Worm (Caenorhabditis elegans) whole organism, young adult: ENCODE results near the gene set-31.

ENCODE experiments used
- B0019.2 ChIP-seq: fragments of 200-800 bp; sonication (Bioruptor generic); conservative IDR thresholded peaks from 2 replicates; pipeline ENCODE4 v1.3.6; 2022; ENCODE audit warnings: missing genetic modification reagents, missing genetic modification characterization, missing compliant biosample characterization
- B0035.1 ChIP-seq: sonication (generic microtip); optimal IDR thresholded peaks from 2 replicates; lab custom pipeline; 2016; ENCODE audit warnings: missing genetic modification characterization, mild to moderate bottlenecking, missing compliant biosample characterization, missing genotype, missing genetic modification reagents
- F33H1.4 ChIP-seq: fragments of 200-800 bp; sonication (Bioruptor generic); IDR thresholded peaks from 2 replicates; pipeline ENCODE4 v1.3.6; 2022; ENCODE audit warnings: missing genetic modification reagents, missing genetic modification characterization, missing compliant biosample characterization
- F37B4.10 ChIP-seq: fragments of 200-800 bp; sonication (Bioruptor generic); IDR thresholded peaks from 2 replicates; pipeline ENCODE4 v1.3.6; 2022; ENCODE audit warnings: missing genetic modification characterization, missing compliant biosample characterization
- F39B2.1 ChIP-seq: fragments of 200-800 bp; sonication (Bioruptor generic); IDR thresholded peaks from 2 replicates; pipeline ENCODE4 v1.3.6; 2022; ENCODE audit warnings: missing genetic modification reagents, missing genetic modification characterization, missing compliant biosample characterization
- F49E8.2 ChIP-seq: sonication (generic microtip); optimal IDR thresholded peaks from 3 replicates; lab custom pipeline; 2017; ENCODE audit warnings: missing genetic modification characterization, mild to moderate bottlenecking, missing compliant biosample characterization, antibody characterized with exemption, moderate library complexity; ENCODE audit not compliant: insufficient read depth
- F52B5.7 ChIP-seq: sonication (generic microtip); optimal IDR thresholded peaks from 2 replicates; lab custom pipeline; 2016; ENCODE audit warnings: mild to moderate bottlenecking, missing genetic modification characterization, missing compliant biosample characterization
- T26A5.8 ChIP-seq: sonication (generic microtip); optimal IDR thresholded peaks from 2 replicates; lab custom pipeline; 2016; ENCODE audit warnings: missing genetic modification characterization, missing compliant biosample characterization
- Y53G8AR.9 ChIP-seq: fragments of 200-800 bp; sonication (Bioruptor generic); conservative IDR thresholded peaks from 2 replicates; pipeline ENCODE4 v1.3.6; 2022; ENCODE audit warnings: missing genetic modification reagents, missing genetic modification characterization, missing compliant biosample characterization
- Y79H2A.3 ChIP-seq: fragments of 200-800 bp; sonication (Bioruptor generic); conservative IDR thresholded peaks from 2 replicates; pipeline ENCODE4 v1.3.6; 2022; ENCODE audit warnings: missing genetic modification reagents, missing genetic modification characterization, missing compliant biosample characterization
- Y95B8A.8 ChIP-seq: fragments of 200-800 bp; sonication (Bioruptor generic); IDR thresholded peaks from 2 replicates; pipeline ENCODE4 v1.3.6; 2022; ENCODE audit warnings: missing genetic modification reagents, missing genetic modification characterization, missing compliant biosample characterization
- akir-1 ChIP-seq: fragments of 200-800 bp; sonication (Bioruptor generic); optimal IDR thresholded peaks from 2 replicates; lab custom pipeline; 2018; ENCODE audit warnings: mild to moderate bottlenecking, missing genetic modification characterization, moderate library complexity, missing compliant biosample characterization
- aptf-2 ChIP-seq: fragments of 200-800 bp; sonication (Bioruptor generic); conservative IDR thresholded peaks from 2 replicates; pipeline ENCODE4 v1.3.6; 2022; ENCODE audit warnings: missing genetic modification reagents, missing genetic modification characterization, missing compliant biosample characterization
- attf-3 ChIP-seq: fragments of 200-800 bp; sonication (Bioruptor generic); conservative IDR thresholded peaks from 2 replicates; pipeline ENCODE4 v1.3.6; 2022; ENCODE audit warnings: missing genetic modification reagents, missing genetic modification characterization, missing compliant biosample characterization
- attf-5 ChIP-seq: fragments of 200-800 bp; sonication (Bioruptor generic); optimal IDR thresholded peaks from 2 replicates; lab custom pipeline; 2018; ENCODE audit warnings: mild to moderate bottlenecking, missing genetic modification characterization, missing compliant biosample characterization
- bed-1 ChIP-seq: fragments of 200-800 bp; sonication (Bioruptor generic); IDR thresholded peaks from 2 replicates; pipeline ENCODE4 v1.3.6; 2022; ENCODE audit warnings: missing genetic modification reagents, missing genetic modification characterization, missing compliant biosample characterization
- cebp-1 ChIP-seq, 2 experiments: fragments of 200-800 bp in 1 of 2; sonication (Bioruptor generic) in 1 of 2; sonication (generic microtip) in 1 of 2; IDR thresholded peaks in 1 of 2; optimal IDR thresholded peaks in 1 of 2; 2 replicates each; pipeline versions ENCODE4 v1.3.6 to Lab custom; 2017 to 2022; ENCODE audit warnings: missing compliant biosample characterization in 2 of 2, missing genetic modification characterization in 2 of 2, mild to moderate bottlenecking in 1 of 2, missing genetic modification reagents in 1 of 2, moderate library complexity in 1 of 2
- ceh-58 ChIP-seq: fragments of 200-800 bp; sonication (Bioruptor generic); IDR thresholded peaks from 2 replicates; pipeline ENCODE4 v1.3.6; 2022; ENCODE audit warnings: missing genetic modification characterization, missing compliant biosample characterization
- dpl-1 ChIP-seq: fragments of 150-350 bp; optimal IDR thresholded peaks from 2 replicates; lab custom pipeline; 2014; ENCODE audit warnings: missing biosample characterization, missing genetic modification reagents, missing genetic modification characterization
- egl-18 ChIP-seq: fragments of 200-800 bp; sonication (Bioruptor generic); IDR thresholded peaks from 2 replicates; pipeline ENCODE4 v1.3.6; 2022; ENCODE audit warnings: missing genetic modification reagents, missing genetic modification characterization, missing compliant biosample characterization
- egl-44 ChIP-seq: fragments of 200-800 bp; sonication (Bioruptor generic); IDR thresholded peaks from 2 replicates; pipeline ENCODE4 v1.3.6; 2022; ENCODE audit warnings: missing genetic modification reagents, missing genetic modification characterization, missing compliant biosample characterization
- ets-4 ChIP-seq: fragments of 200-800 bp; sonication (Bioruptor generic); optimal IDR thresholded peaks from 2 replicates; lab custom pipeline; 2018; ENCODE audit warnings: mild to moderate bottlenecking, missing genetic modification characterization, missing compliant biosample characterization
- him-1 ChIP-seq: sonication (generic microtip); optimal IDR thresholded peaks from 2 replicates; lab custom pipeline; 2016; ENCODE audit warnings: missing genotype, missing genetic modification reagents, missing genetic modification characterization, missing compliant biosample characterization
- hmg-1.2 ChIP-seq: fragments of 200-800 bp; sonication (Bioruptor generic); IDR thresholded peaks from 2 replicates; pipeline ENCODE4 v1.3.6; 2022; ENCODE audit warnings: missing genetic modification reagents, missing genetic modification characterization, missing compliant biosample characterization
- hrde-1 ChIP-seq: sonication (generic microtip); optimal IDR thresholded peaks from 2 replicates; lab custom pipeline; 2016; ENCODE audit warnings: missing genetic modification characterization, mild to moderate bottlenecking, missing compliant biosample characterization, moderate library complexity, missing genotype, missing genetic modification reagents, borderline replicate concordance
- hsf-1 ChIP-seq: fragments of 200-800 bp; sonication (Bioruptor generic); IDR thresholded peaks from 2 replicates; pipeline ENCODE4 v1.3.6; 2022; ENCODE audit warnings: missing genetic modification reagents, missing genetic modification characterization, missing compliant biosample characterization
- lag-1 ChIP-seq: fragments of 200-800 bp; sonication (Bioruptor generic); IDR thresholded peaks from 2 replicates; pipeline ENCODE4 v1.3.6; 2022; ENCODE audit warnings: missing genetic modification reagents, missing genetic modification characterization, missing compliant biosample characterization
- lin-26 ChIP-seq: fragments of 200-800 bp; sonication (Bioruptor generic); IDR thresholded peaks from 2 replicates; pipeline ENCODE4 v1.3.6; 2022; ENCODE audit warnings: missing genetic modification reagents, missing genetic modification characterization, missing compliant biosample characterization
- lin-40 ChIP-seq: sonication (generic microtip); optimal IDR thresholded peaks from 2 replicates; lab custom pipeline; 2016; ENCODE audit warnings: missing genetic modification characterization, mild to moderate bottlenecking, missing compliant biosample characterization, missing genotype, missing genetic modification reagents
- lin-54 ChIP-seq: fragments of 200-800 bp; sonication (Bioruptor generic); optimal IDR thresholded peaks from 2 replicates; lab custom pipeline; 2018; ENCODE audit warnings: mild to moderate bottlenecking, missing genetic modification characterization, missing compliant biosample characterization
- madf-3 ChIP-seq: fragments of 200-800 bp; sonication (Bioruptor generic); IDR thresholded peaks from 2 replicates; pipeline ENCODE4 v1.3.6; 2022; ENCODE audit warnings: missing genetic modification reagents, missing genetic modification characterization, missing compliant biosample characterization
- nfyb-1 ChIP-seq: fragments of 200-800 bp; sonication (Bioruptor generic); IDR thresholded peaks from 2 replicates; pipeline ENCODE4 v1.3.6; 2022; ENCODE audit warnings: missing genetic modification reagents, missing genetic modification characterization, missing compliant biosample characterization
- nhr-27 ChIP-seq: fragments of 200-800 bp; sonication (Bioruptor generic); optimal IDR thresholded peaks from 2 replicates; lab custom pipeline; 2018; ENCODE audit warnings: mild to moderate bottlenecking, missing genetic modification characterization, moderate library complexity, missing compliant biosample characterization
- nhr-90 ChIP-seq: sonication (generic microtip); optimal IDR thresholded peaks from 2 replicates; lab custom pipeline; 2016; ENCODE audit warnings: missing genotype, mild to moderate bottlenecking, missing genetic modification characterization, missing compliant biosample characterization
- pha-4 ChIP-seq: fragments of 150-350 bp; sonication (generic microtip); optimal IDR thresholded peaks from 2 replicates; lab custom pipeline; 2014; ENCODE audit warnings: missing biosample characterization, missing genetic modification reagents, missing genetic modification characterization
- rcor-1 ChIP-seq: fragments of 200-800 bp; sonication (Bioruptor generic); IDR thresholded peaks from 2 replicates; pipeline ENCODE4 v1.3.6; 2022; ENCODE audit warnings: missing genetic modification reagents, missing genetic modification characterization, missing compliant biosample characterization
- sdz-38 ChIP-seq: sonication (generic microtip); optimal IDR thresholded peaks from 2 replicates; lab custom pipeline; 2016; ENCODE audit warnings: missing genotype, missing genetic modification characterization, missing compliant biosample characterization
- sea-2 ChIP-seq: fragments of 200-800 bp; sonication (Bioruptor generic); IDR thresholded peaks from 2 replicates; pipeline ENCODE4 v1.3.6; 2022; ENCODE audit warnings: missing genetic modification characterization, missing compliant biosample characterization
- tbp1 ChIP-seq: fragments of 200-800 bp; sonication (Bioruptor generic); optimal IDR thresholded peaks from 2 replicates; lab custom pipeline; 2018; ENCODE audit warnings: mild to moderate bottlenecking, missing genetic modification characterization, missing compliant biosample characterization
- unc-62 ChIP-seq: fragments of 150-350 bp; optimal IDR thresholded peaks from 2 replicates; lab custom pipeline; 2014; ENCODE audit warnings: missing biosample characterization, missing genetic modification reagents, missing genetic modification characterization
- xnd-1 ChIP-seq: sonication (generic microtip); optimal IDR thresholded peaks from 2 replicates; lab custom pipeline; 2016; ENCODE audit warnings: missing genotype, missing genetic modification reagents, missing genetic modification characterization, missing compliant biosample characterization
- zfh-2 ChIP-seq: fragments of 200-800 bp; sonication (Bioruptor generic); conservative IDR thresholded peaks from 2 replicates; pipeline ENCODE4 v1.3.6; 2022; ENCODE audit warnings: missing genetic modification reagents, missing genetic modification characterization, missing compliant biosample characterization
- ztf-18 ChIP-seq: sonication (generic microtip); optimal IDR thresholded peaks from 2 replicates; lab custom pipeline; 2016; ENCODE audit warnings: missing genotype, mild to moderate bottlenecking, missing genetic modification characterization, missing compliant biosample characterization
- ztf-25 ChIP-seq: fragments of 200-800 bp; sonication (Bioruptor generic); IDR thresholded peaks from 2 replicates; pipeline ENCODE4 v1.3.6; 2022; ENCODE audit warnings: missing genetic modification reagents, missing genetic modification characterization, missing compliant biosample characterization
- ztf-26 ChIP-seq: sonication (generic microtip); optimal IDR thresholded peaks from 2 replicates; lab custom pipeline; 2017; ENCODE audit warnings: missing genetic modification characterization, missing compliant biosample characterization

set-31 gene

DNA sequence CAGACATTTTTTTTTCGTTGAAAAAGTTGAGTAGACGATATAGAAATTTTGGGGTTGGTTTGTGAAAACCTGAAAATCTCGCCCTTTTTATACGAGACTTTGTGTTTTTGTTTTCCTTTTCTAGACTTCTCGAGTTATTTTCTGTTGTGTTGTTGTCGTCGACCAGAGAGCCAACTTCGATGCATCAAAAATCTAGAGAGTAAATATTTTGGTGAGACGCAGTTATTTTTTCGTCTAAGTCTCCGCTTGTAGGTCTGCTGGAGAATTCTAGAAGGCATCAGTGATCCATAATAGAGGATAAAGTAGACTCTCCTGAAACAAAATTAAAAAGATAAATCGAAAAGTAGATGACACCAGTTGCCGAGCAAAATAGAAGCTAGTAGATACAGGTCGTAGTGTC, 46.7 kb downstream of the set-31 start, which contains the start of gene F08H9.4:
Gene F08H9.4 (minus strand): TSS at position 61 of the 400 bp plus-strand sequence.
- TF ChIP-seq F33H1.4 (GFP tag; lab: Robert Waterston, UW) (no peak), T26A5.8 (tag; lab: Kevin White, UChicago) (no peak), F37B4.10 (GFP tag; lab: Robert Waterston, UW) (no peak), ztf-18 (tag; lab: Kevin White, UChicago) (no peak), ztf-25 (no peak), Y95B8A.8 (GFP tag; lab: Robert Waterston, UW) (no peak), F52B5.7 (no peak), ztf-26 (no peak), zfh-2 (GFP tag; lab: Robert Waterston, UW) (no peak)

DNA sequence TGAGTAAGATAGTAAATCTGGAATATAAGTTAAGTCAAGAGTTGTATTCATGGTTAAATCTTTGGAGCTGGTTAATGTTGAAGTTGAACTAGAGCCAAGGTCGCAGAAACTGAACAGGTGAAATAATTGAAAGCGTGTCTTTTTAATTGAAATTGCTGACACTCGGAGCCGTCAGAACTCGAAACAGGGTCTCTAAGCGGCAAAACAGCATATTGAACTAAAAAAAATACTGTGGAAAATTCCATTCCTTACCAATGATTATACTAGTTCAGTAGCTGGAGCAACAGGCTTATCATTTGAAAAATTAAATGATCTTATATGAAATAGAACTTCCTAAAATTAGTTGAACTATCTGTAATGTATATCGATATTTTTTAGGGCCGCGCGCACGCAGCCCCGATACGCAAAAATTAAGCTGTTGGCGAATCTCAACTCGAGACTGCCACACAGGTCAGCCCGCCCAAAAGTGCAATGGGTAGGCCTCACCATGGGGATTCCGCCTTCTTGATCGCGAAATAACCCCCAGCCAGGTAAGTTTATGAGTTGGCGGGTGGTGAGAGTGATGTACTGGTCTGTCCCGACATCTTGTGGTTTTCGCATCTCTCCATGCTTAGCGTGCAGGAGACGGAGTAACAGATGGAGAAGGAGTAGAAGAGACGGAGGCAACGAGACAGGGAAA, 50.6 kb downstream of the set-31 start, which contains the start of gene srz-97:
Gene srz-97 (minus strand): TSS at position 51 of the 679 bp plus-strand sequence.
- TF ChIP-seq madf-3 (GFP tag; lab: Robert Waterston, UW) = no peak
- TF ChIP-seq T26A5.8 (tag; lab: Kevin White, UChicago) = no peak
- TF ChIP-seq him-1 = peak; percentile 79
- peak; percentile 93 for TF ChIP-seq hmg-1.2
- no peak for TF ChIP-seq dpl-1 (GFP tag; lab: Kevin White, UChicago)
- TF ChIP-seq Y53G8AR.9 = 0 out of 2 replicates have a peak, but pooled peaks have one; percentile 61
- TF ChIP-seq F39B2.1 (GFP tag; lab: Robert Waterston, UW) = no peak
- TF ChIP-seq attf-5 (GFP tag; lab: Kevin White, UChicago) = no peak
- no peak for TF ChIP-seq unc-62
- no peak for TF ChIP-seq pha-4 (tag; lab: Kevin White, UChicago)
- 0 out of 2 replicates have a peak, but pooled peaks have one; percentile 25 for TF ChIP-seq hsf-1 (GFP tag; lab: Robert Waterston, UW)
- TF ChIP-seq xnd-1 (tag; lab: Kevin White, UChicago) = peak; percentile 21
- TF ChIP-seq F49E8.2 (tag; lab: Kevin White, UChicago) = peak; percentile 65
- TF ChIP-seq lin-40 = no peak
- no peak for TF ChIP-seq sdz-38 (tag; lab: Kevin White, UChicago)
- peak; percentile 68; the same call in 1 of the 2 replicates for TF ChIP-seq lin-26 (GFP tag; lab: Robert Waterston, UW)
- no peak for TF ChIP-seq nhr-27
- peak; percentile 64; the same call in 1 of the 2 replicates for TF ChIP-seq aptf-2 (GFP tag; lab: Robert Waterston, UW)
- no peak for TF ChIP-seq nhr-90 (tag; lab: Kevin White, UChicago)
- peak; percentile 81 for TF ChIP-seq rcor-1 (GFP tag; lab: Robert Waterston, UW)
- no peak for TF ChIP-seq hrde-1
- peak; percentile 74 for TF ChIP-seq tbp1 (GFP tag; lab: Kevin White, UChicago)
- 0 out of 2 replicates have a peak, but pooled peaks have one; percentile 29 for TF ChIP-seq egl-44 (GFP tag; lab: Robert Waterston, UW)
- peak; percentile 65 for TF ChIP-seq nfyb-1 (GFP tag; lab: Robert Waterston, UW)
- 0 out of 2 replicates have a peak, but pooled peaks have one; percentile 42 for TF ChIP-seq Y79H2A.3 (GFP tag; lab: Robert Waterston, UW)
- TF ChIP-seq attf-3 (GFP tag; lab: Robert Waterston, UW) = no peak
- TF ChIP-seq cebp-1 (GFP tag; IDR thresholded peaks at IDR 0.05; lab: Robert Waterston, UW) = no peak
- no peak for TF ChIP-seq cebp-1 (tag; optimal IDR thresholded peaks at IDR 0.05; lab: Kevin White, UChicago)
- TF ChIP-seq ets-4 (GFP tag; lab: Kevin White, UChicago) = no peak
- TF ChIP-seq egl-18 (GFP tag; lab: Robert Waterston, UW) = no peak
- TF ChIP-seq akir-1 (GFP tag; lab: Kevin White, UChicago) = no peak
- TF ChIP-seq lag-1 (GFP tag; lab: Robert Waterston, UW) = no peak
- no peak for TF ChIP-seq ceh-58 (GFP tag; lab: Robert Waterston, UW)
- no peak for TF ChIP-seq B0019.2 (GFP tag; lab: Robert Waterston, UW)
- peak; percentile 35; the same call in 1 of the 2 replicates for TF ChIP-seq F33H1.4 (GFP tag; lab: Robert Waterston, UW)
- TF ChIP-seq bed-1 (GFP tag; lab: Robert Waterston, UW) = no peak
- TF ChIP-seq sea-2 (GFP tag; lab: Robert Waterston, UW) = no peak
- no peak for TF ChIP-seq B0035.1 (tag; lab: Kevin White, UChicago)
- peak; percentile 13 for TF ChIP-seq lin-54 (GFP tag; lab: Kevin White, UChicago)
